Fruit fly (Drosophila melanogaster) whole organism, wandering third instar larva: Measurements from ENCODE around the gene Ptpa.

ENCODE experiments used
- Dfd ChIP-seq: fragments of >200 bp; optimal IDR thresholded peaks from 2 replicates; lab custom pipeline; 2017; ENCODE audit warnings: missing biosample characterization, missing genetic modification characterization
- psq ChIP-seq: fragments of 200-800 bp; sonication (Bioruptor generic); optimal IDR thresholded peaks from 3 replicates; lab custom pipeline; 2017; ENCODE audit warnings: missing biosample characterization, mild to moderate bottlenecking, missing genetic modification characterization, moderate library complexity

dm6 chr2L:3369083-3369653 lies 7.6 kb upstream of the Ptpa start:
- TF ChIP-seq psq (GFP tag; lab: Kevin White, UChicago) (no peak), Dfd (GFP tag; lab: Kevin White, UChicago) (no peak)
